Worm (Caenorhabditis elegans): ENCODE data around the gene srz-5.

ce11 chrII:3554673-3555072, 40.1 kb upstream of the srz-5 start:
- TF ChIP-seq ama-1 (optimal IDR thresholded peaks at IDR 0.05) (no peak), pes-1 (GFP tag; IDR thresholded peaks at IDR 0.05) (no peak), ets-7 (tag; optimal IDR thresholded peaks at IDR 0.05) (no peak), hmbx-1 (tag; optimal IDR thresholded peaks at IDR 0.05) (no peak), ceh-36 (tag; optimal IDR thresholded peaks at IDR 0.05) (no peak), hmg-4 (GFP tag; optimal IDR thresholded peaks at IDR 0.05) (no peak)
